Fruit fly (Drosophila melanogaster) whole organism, embryonic: Measurements from ENCODE around the gene CG32271.
A peak's percentile ranks its signal among the peaks of the same experiment; 100 is the strongest.

Experiments used
- Antp ChIP-seq: fragments of 200-800 bp; sonication (Bioruptor generic); optimal IDR thresholded peaks from 3 replicates; lab custom pipeline; 2016; ENCODE audit warnings: missing biosample characterization, missing genetic modification characterization
- Atf6 ChIP-seq: fragments of 200-800 bp; sonication (Bioruptor generic); IDR thresholded peaks from 2 replicates; pipeline ENCODE4 v1.3.6; 2022; ENCODE audit warnings: missing biosample characterization, missing genetic modification characterization
- Bgb ChIP-seq: fragments of 200-800 bp; sonication (Bioruptor generic); IDR thresholded peaks from 2 replicates; pipeline ENCODE4 v1.3.6; 2022; ENCODE audit warnings: missing biosample characterization, missing genetic modification characterization; ENCODE audit not compliant: partially characterized antibody
- CG10979 ChIP-seq: fragments of 200-800 bp; sonication (Bioruptor generic); optimal IDR thresholded peaks from 2 replicates; lab custom pipeline; 2018; ENCODE audit warnings: missing biosample characterization, mild to moderate bottlenecking, missing genetic modification characterization, moderate library complexity
- CG12299 ChIP-seq: fragments of 200-800 bp; sonication (Bioruptor generic); optimal IDR thresholded peaks from 2 replicates; lab custom pipeline; 2018; ENCODE audit warnings: missing biosample characterization, mild to moderate bottlenecking, missing genetic modification characterization
- CG12942 ChIP-seq: fragments of 200-800 bp; sonication (Bioruptor generic); optimal IDR thresholded peaks from 3 replicates; lab custom pipeline; 2016; ENCODE audit warnings: missing biosample characterization, missing genetic modification characterization
- CG14050 ChIP-seq: fragments of 200-800 bp; sonication (Bioruptor generic); IDR thresholded peaks from 3 replicates; pipeline ENCODE4 v1.3.6; 2022; ENCODE audit warnings: missing biosample characterization, missing genetic modification characterization
- CG16779 ChIP-seq: fragments of 200-800 bp; sonication (Bioruptor generic); IDR thresholded peaks from 2 replicates; pipeline ENCODE4 v1.3.6; 2022; ENCODE audit warnings: missing biosample characterization, missing genetic modification characterization
- CG16815 ChIP-seq: fragments of 200-800 bp; sonication (Bioruptor generic); optimal IDR thresholded peaks from 3 replicates; lab custom pipeline; 2017; ENCODE audit warnings: missing biosample characterization, mild to moderate bottlenecking, missing genetic modification characterization
- CG16863 ChIP-seq: fragments of 200-800 bp; sonication (Bioruptor generic); optimal IDR thresholded peaks from 3 replicates; lab custom pipeline; 2016; ENCODE audit warnings: missing biosample characterization, missing genetic modification characterization
- CG17612 ChIP-seq: fragments of 200-800 bp; sonication (Bioruptor generic); IDR thresholded peaks from 2 replicates; pipeline ENCODE4 v1.3.6; 2022; ENCODE audit warnings: missing biosample characterization, missing genetic modification characterization
- CG1792 ChIP-seq: fragments of 200-800 bp; sonication (Bioruptor generic); optimal IDR thresholded peaks from 2 replicates; lab custom pipeline; 2016; ENCODE audit warnings: missing biosample characterization, missing genetic modification characterization
- CG2199 ChIP-seq: fragments of 200-800 bp; sonication (Bioruptor generic); IDR thresholded peaks from 3 replicates; pipeline ENCODE4 v1.3.6; 2022; ENCODE audit warnings: missing biosample characterization, missing genetic modification characterization
- CG2875 ChIP-seq: fragments of 200-800 bp; sonication (Bioruptor generic); optimal IDR thresholded peaks from 2 replicates; lab custom pipeline; 2017; ENCODE audit warnings: missing biosample characterization, mild to moderate bottlenecking, missing genetic modification characterization, missing genetic modification reagents
- CG32767 ChIP-seq: fragments of 200-800 bp; sonication (Bioruptor generic); IDR thresholded peaks from 2 replicates; pipeline ENCODE4 v1.3.6; 2022; ENCODE audit warnings: missing biosample characterization, missing genetic modification characterization
- CG4404 ChIP-seq: fragments of 200-800 bp; sonication (Bioruptor generic); IDR thresholded peaks from 2 replicates; pipeline ENCODE4 v1.3.6; 2022; ENCODE audit warnings: missing biosample characterization, missing genetic modification characterization
- CG6272 ChIP-seq: fragments of 200-800 bp; sonication (Bioruptor generic); IDR thresholded peaks from 2 replicates; pipeline ENCODE4 v1.3.6; 2022; ENCODE audit warnings: missing biosample characterization, missing genetic modification characterization
- CG7556 ChIP-seq: fragments of 200-800 bp; sonication (Bioruptor generic); optimal IDR thresholded peaks from 2 replicates; lab custom pipeline; 2017; ENCODE audit warnings: missing biosample characterization, mild to moderate bottlenecking, missing genetic modification characterization
- CG8089 ChIP-seq: fragments of 200-800 bp; sonication (Bioruptor generic); optimal IDR thresholded peaks from 3 replicates; lab custom pipeline; 2016; ENCODE audit warnings: missing biosample characterization, missing genetic modification characterization
- CG9932 ChIP-seq: fragments of 200-800 bp; sonication (Bioruptor generic); IDR thresholded peaks from 2 replicates; pipeline ENCODE4 v1.3.6; 2022; ENCODE audit warnings: missing biosample characterization, missing genetic modification characterization
- CTCF ChIP-seq: fragments of 200-800 bp; sonication (Bioruptor generic); optimal IDR thresholded peaks from 2 replicates; lab custom pipeline; 2017; ENCODE audit warnings: missing biosample characterization, mild to moderate bottlenecking, missing genetic modification characterization, moderate library complexity
- Dip3 ChIP-seq: fragments of 200-800 bp; sonication (Bioruptor generic); optimal IDR thresholded peaks from 3 replicates; lab custom pipeline; 2016; ENCODE audit warnings: missing biosample characterization, missing genetic modification characterization
- Dll ChIP-seq: fragments of 200-800 bp; sonication (Bioruptor generic); IDR thresholded peaks from 4 replicates; pipeline ENCODE4 v1.3.6; 2022; ENCODE audit warnings: missing biosample characterization, missing genetic modification characterization; ENCODE audit not compliant: partially characterized antibody
- Drgx ChIP-seq: fragments of 200-800 bp; sonication (Bioruptor generic); IDR thresholded peaks from 2 replicates; pipeline ENCODE4 v1.3.6; 2022; ENCODE audit warnings: missing biosample characterization, missing genetic modification characterization
- E2f1 ChIP-seq: fragments of 200-800 bp; sonication (Bioruptor generic); IDR thresholded peaks from 2 replicates; pipeline ENCODE4 v1.3.6; 2022; ENCODE audit warnings: missing biosample characterization, missing genetic modification characterization
- H15 ChIP-seq: fragments of 200-800 bp; sonication (Bioruptor generic); IDR thresholded peaks from 3 replicates; pipeline ENCODE4 v1.3.6; 2022; ENCODE audit warnings: missing biosample characterization, missing genetic modification characterization
- MBD-R2 ChIP-seq: fragments of 200-800 bp; sonication (Bioruptor generic); IDR thresholded peaks from 2 replicates; pipeline ENCODE4 v1.3.6; 2022; ENCODE audit warnings: missing biosample characterization, missing genetic modification characterization
- MESR4 ChIP-seq: fragments of 200-800 bp; sonication (Bioruptor generic); optimal IDR thresholded peaks from 2 replicates; lab custom pipeline; 2018; ENCODE audit warnings: missing biosample characterization, mild to moderate bottlenecking, missing genetic modification characterization, moderate library complexity
- Max ChIP-seq: fragments of 200-800 bp; sonication (Bioruptor generic); optimal IDR thresholded peaks from 2 replicates; lab custom pipeline; 2016; ENCODE audit warnings: missing biosample characterization, mild to moderate bottlenecking, missing genetic modification characterization
- Meics ChIP-seq: fragments of 200-800 bp; sonication (Bioruptor generic); optimal IDR thresholded peaks from 2 replicates; lab custom pipeline; 2017; ENCODE audit warnings: missing biosample characterization, mild to moderate bottlenecking, missing genetic modification characterization
- NFAT ChIP-seq: fragments of 200-800 bp; sonication (Bioruptor generic); IDR thresholded peaks from 2 replicates; pipeline ENCODE4 v1.3.6; 2022; ENCODE audit warnings: missing biosample characterization, missing genetic modification characterization
- Oaz ChIP-seq: fragments of 200-800 bp; sonication (Bioruptor generic); IDR thresholded peaks from 2 replicates; pipeline ENCODE4 v1.3.6; 2022; ENCODE audit warnings: missing biosample characterization, missing genetic modification characterization
- PHDP ChIP-seq: fragments of 200-800 bp; sonication (Bioruptor generic); optimal IDR thresholded peaks from 3 replicates; lab custom pipeline; 2018; ENCODE audit warnings: missing biosample characterization, mild to moderate bottlenecking, missing genetic modification characterization, moderate library complexity
- Ravus ChIP-seq: fragments of 200-800 bp; sonication (Bioruptor generic); IDR thresholded peaks from 2 replicates; pipeline ENCODE4 v1.3.6; 2022; ENCODE audit warnings: missing biosample characterization, missing genetic modification characterization
- Usf ChIP-seq: fragments of 200-800 bp; sonication (Bioruptor generic); optimal IDR thresholded peaks from 2 replicates; lab custom pipeline; 2017; ENCODE audit warnings: missing genotype, missing biosample characterization, missing genetic modification characterization
- aop ChIP-seq: fragments of 200-800 bp; sonication (Bioruptor generic); IDR thresholded peaks from 2 replicates; pipeline ENCODE4 v1.3.6; 2022; ENCODE audit warnings: missing biosample characterization, missing genetic modification characterization
- cato ChIP-seq: fragments of 200-800 bp; sonication (Bioruptor generic); optimal IDR thresholded peaks from 2 replicates; lab custom pipeline; 2016; ENCODE audit warnings: missing biosample characterization, missing genetic modification characterization, borderline replicate concordance
- chif ChIP-seq, 2 experiments: fragments of 200-800 bp; sonication (Bioruptor generic); optimal IDR thresholded peaks; 3 replicates each; lab custom pipeline; 2016; ENCODE audit warnings: missing biosample characterization in 2 of 2, missing genetic modification characterization in 2 of 2
- en ChIP-seq: fragments of 200-800 bp; sonication (Bioruptor generic); optimal IDR thresholded peaks from 2 replicates; lab custom pipeline; 2016; ENCODE audit warnings: missing biosample characterization, missing genetic modification characterization
- hth ChIP-seq: fragments of >200 bp; optimal IDR thresholded peaks from 2 replicates; lab custom pipeline; 2017; ENCODE audit warnings: inconsistent platforms
- jing ChIP-seq: fragments of 200-800 bp; sonication (Bioruptor generic); optimal IDR thresholded peaks from 2 replicates; lab custom pipeline; 2018; ENCODE audit warnings: missing biosample characterization, mild to moderate bottlenecking, missing genetic modification characterization
- oc ChIP-seq: fragments of 200-800 bp; sonication (Bioruptor generic); optimal IDR thresholded peaks from 2 replicates; lab custom pipeline; 2018; ENCODE audit warnings: missing biosample characterization, mild to moderate bottlenecking, missing genetic modification characterization, moderate library complexity
- phol ChIP-seq: fragments of 200-800 bp; sonication (Bioruptor generic); optimal IDR thresholded peaks from 3 replicates; lab custom pipeline; 2018; ENCODE audit warnings: missing biosample characterization, mild to moderate bottlenecking, missing genetic modification characterization, moderate library complexity
- pum ChIP-seq: fragments of 200-800 bp; sonication (Bioruptor generic); optimal IDR thresholded peaks from 2 replicates; lab custom pipeline; 2016; ENCODE audit warnings: missing biosample characterization, missing genetic modification characterization
- ranshi ChIP-seq: fragments of 200-800 bp; sonication (Bioruptor generic); IDR thresholded peaks from 2 replicates; pipeline ENCODE4 v1.3.6; 2022; ENCODE audit warnings: missing biosample characterization, missing genetic modification characterization
- stc ChIP-seq: fragments of 200-800 bp; sonication (Bioruptor generic); IDR thresholded peaks from 2 replicates; pipeline ENCODE4 v1.3.6; 2022; ENCODE audit warnings: missing biosample characterization, missing genetic modification characterization
- tio ChIP-seq: fragments of 200-800 bp; sonication (Bioruptor generic); optimal IDR thresholded peaks from 2 replicates; lab custom pipeline; 2017; ENCODE audit warnings: missing biosample characterization, missing genetic modification characterization, inconsistent platforms
- tna ChIP-seq: fragments of 200-800 bp; sonication (Bioruptor generic); IDR thresholded peaks from 2 replicates; pipeline ENCODE4 v1.3.6; 2022; ENCODE audit warnings: missing biosample characterization, missing genetic modification characterization; ENCODE audit not compliant: partially characterized antibody
- tx ChIP-seq: fragments of 200-800 bp; sonication (Bioruptor generic); optimal IDR thresholded peaks from 2 replicates; lab custom pipeline; 2016; ENCODE audit warnings: missing biosample characterization, missing genetic modification characterization
- vfl ChIP-seq: fragments of 200-800 bp; sonication (Bioruptor generic); optimal IDR thresholded peaks from 2 replicates; lab custom pipeline; 2016; ENCODE audit warnings: missing biosample characterization, missing genetic modification characterization
- zen ChIP-seq: fragments of 200-800 bp; sonication (Bioruptor generic); optimal IDR thresholded peaks from 3 replicates; lab custom pipeline; 2018; ENCODE audit warnings: missing biosample characterization, mild to moderate bottlenecking, missing genetic modification characterization, moderate library complexity

Gene CG32271

dm6 chr3L:3248714-3249663 is 46.0 kb upstream of the CG32271 start (continued):
- no peak for TF ChIP-seq NFAT (GFP tag; lab: Robert Waterston, UW)
- no peak for TF ChIP-seq CG4404
- no peak for TF ChIP-seq Antp (GFP tag; lab: Kevin White, UChicago)
- TF ChIP-seq Oaz (GFP tag; lab: Robert Waterston, UW): no peak
- no peak for TF ChIP-seq MBD-R2 (GFP tag; lab: Robert Waterston, UW)
- no peak for TF ChIP-seq pum
- peak; percentile 79 for TF ChIP-seq Drgx (GFP tag; lab: Robert Waterston, UW)
- TF ChIP-seq CG9932: no peak
- TF ChIP-seq CG8089: no peak
- TF ChIP-seq CG1792 (GFP tag; lab: Kevin White, UChicago): no peak
- peak; percentile 26 for TF ChIP-seq cato (GFP tag; lab: Kevin White, UChicago)
- TF ChIP-seq ranshi: no peak
- TF ChIP-seq stc (GFP tag; lab: Robert Waterston, UW): peak; percentile 12; the same call in 1 of the 2 replicates
- TF ChIP-seq CG10979 (tag; lab: Kevin White, UChicago): peak; percentile 53
- peak; percentile 55 for TF ChIP-seq Usf (GFP tag; lab: Kevin White, UChicago)
- no peak for TF ChIP-seq CTCF (GFP tag; lab: Kevin White, UChicago)
- peak; percentile 25 for TF ChIP-seq Dip3 (GFP tag; lab: Kevin White, UChicago)
- peak; percentile 14 for TF ChIP-seq Meics
- TF ChIP-seq Max (GFP tag; lab: Kevin White, UChicago): no peak
- TF ChIP-seq MESR4 (GFP tag; lab: Kevin White, UChicago): no peak
- no peak for TF ChIP-seq Bgb (GFP tag; lab: Robert Waterston, UW)
- TF ChIP-seq CG14050 (GFP tag; lab: Robert Waterston, UW): no peak
- TF ChIP-seq CG12299 (tag; lab: Kevin White, UChicago): no peak
- TF ChIP-seq tx: no peak
- peak; percentile 71 for TF ChIP-seq tio (GFP tag; lab: Kevin White, UChicago)
- TF ChIP-seq jing (GFP tag; lab: Kevin White, UChicago): no peak
- TF ChIP-seq zen (tag; lab: Kevin White, UChicago): no peak
- TF ChIP-seq CG16779 (GFP tag; lab: Robert Waterston, UW): 0 out of 2 replicates have a peak, but pooled peaks have one; percentile 21
- peak; percentile 26 for TF ChIP-seq CG16863 (GFP tag; lab: Kevin White, UChicago)
- peak; percentile 33 for TF ChIP-seq CG16815 (GFP tag; lab: Kevin White, UChicago)
- TF ChIP-seq Dll: no peak
- no peak for TF ChIP-seq tna
- peak; percentile 29 for TF ChIP-seq oc (tag; lab: Kevin White, UChicago)
- TF ChIP-seq CG2199 (GFP tag; lab: Robert Waterston, UW): no peak
- TF ChIP-seq E2f1: no peak
- TF ChIP-seq CG7556 (GFP tag; lab: Kevin White, UChicago): peak; percentile 19
- 0 out of 2 replicates have a peak, but pooled peaks have one; percentile 21 for TF ChIP-seq CG32767 (GFP tag; lab: Robert Waterston, UW)
- peak; percentile 27 for TF ChIP-seq CG2875 (GFP tag; lab: Kevin White, UChicago)
- peak; percentile 33; the same call in 1 of the 2 replicates for TF ChIP-seq Atf6 (GFP tag; lab: Robert Waterston, UW)
- TF ChIP-seq H15 (GFP tag; lab: Robert Waterston, UW): no peak
- TF ChIP-seq vfl: no peak
- TF ChIP-seq CG12942 (GFP tag; lab: Kevin White, UChicago): no peak
- peak; percentile 35 for TF ChIP-seq PHDP (tag; lab: Kevin White, UChicago)
- TF ChIP-seq phol (tag; lab: Kevin White, UChicago): peak; percentile 56
- no peak for TF ChIP-seq CG17612
- TF ChIP-seq hth (lab: Kevin White, UChicago): no peak
- TF ChIP-seq en (GFP tag; lab: Kevin White, UChicago): no peak
- no peak for TF ChIP-seq Ravus (GFP tag; lab: Robert Waterston, UW)
- peak; percentile 29 to 58 for TF ChIP-seq chif (GFP tag; optimal IDR thresholded peaks at IDR 0.05; lab: Kevin White, UChicago)
- TF ChIP-seq CG6272 (GFP tag; lab: Robert Waterston, UW): no peak
- TF ChIP-seq aop (GFP tag; lab: Robert Waterston, UW): no peak
